Fruit fly (Drosophila melanogaster) whole organism, prepupa: Measurements from ENCODE around the gene CG4133.
A peak's percentile ranks its signal among the peaks of the same experiment; 100 is the strongest.

ENCODE experiments used
- Blimp-1 ChIP-seq: fragments of 200-800 bp; sonication (Bioruptor generic); optimal IDR thresholded peaks from 3 replicates; lab custom pipeline; 2017; ENCODE audit warnings: missing biosample characterization, missing genetic modification characterization, mild to moderate bottlenecking, moderate library complexity, missing genetic modification reagents
- CG10669 ChIP-seq: fragments of 200-800 bp; sonication (Bioruptor generic); optimal IDR thresholded peaks from 3 replicates; lab custom pipeline; 2018; ENCODE audit warnings: missing biosample characterization, mild to moderate bottlenecking, missing genetic modification characterization, moderate library complexity
- CG11762 ChIP-seq: fragments of 200-800 bp; sonication (Bioruptor generic); optimal IDR thresholded peaks from 3 replicates; lab custom pipeline; 2016; ENCODE audit warnings: missing biosample characterization, missing genetic modification characterization; ENCODE audit not compliant: insufficient read depth
- CG11902 ChIP-seq: fragments of 200-800 bp; sonication (Bioruptor generic); optimal IDR thresholded peaks from 3 replicates; lab custom pipeline; 2016; ENCODE audit warnings: missing biosample characterization, missing genetic modification characterization
- CG15336 ChIP-seq: fragments of 200-800 bp; sonication (Bioruptor generic); IDR thresholded peaks from 2 replicates; pipeline ENCODE4 v1.3.6; 2022; ENCODE audit warnings: missing biosample characterization, missing genetic modification characterization
- CG16779 ChIP-seq: fragments of 200-800 bp; sonication (Bioruptor generic); optimal IDR thresholded peaks from 3 replicates; lab custom pipeline; 2017; ENCODE audit warnings: missing biosample characterization, mild to moderate bottlenecking, missing genetic modification characterization
- CG34406 ChIP-seq: fragments of 200-800 bp; sonication (Bioruptor generic); optimal IDR thresholded peaks from 3 replicates; lab custom pipeline; 2016; ENCODE audit warnings: missing biosample characterization, missing genetic modification characterization
- CG3919 ChIP-seq: fragments of 200-800 bp; sonication (Bioruptor generic); optimal IDR thresholded peaks from 3 replicates; lab custom pipeline; 2016; ENCODE audit warnings: missing biosample characterization, missing genetic modification characterization
- CG4318 ChIP-seq: fragments of 200-800 bp; sonication (Bioruptor generic); optimal IDR thresholded peaks from 3 replicates; lab custom pipeline; 2017; ENCODE audit warnings: missing biosample characterization, mild to moderate bottlenecking, missing genetic modification characterization
- CG6792 ChIP-seq: fragments of 200-800 bp; sonication (Bioruptor generic); optimal IDR thresholded peaks from 3 replicates; lab custom pipeline; 2016; ENCODE audit warnings: missing biosample characterization, missing genetic modification characterization
- CG6808 ChIP-seq: fragments of 200-800 bp; sonication (Bioruptor generic); optimal IDR thresholded peaks from 3 replicates; lab custom pipeline; 2017; ENCODE audit warnings: missing biosample characterization, missing genetic modification characterization, mild to moderate bottlenecking, moderate library complexity, missing genetic modification reagents
- CG6854 ChIP-seq: fragments of 200-800 bp; sonication (Bioruptor generic); optimal IDR thresholded peaks from 2 replicates; lab custom pipeline; 2017; ENCODE audit warnings: missing biosample characterization, mild to moderate bottlenecking, missing genetic modification characterization
- CG8119 ChIP-seq: fragments of 200-800 bp; sonication (Bioruptor generic); IDR thresholded peaks from 3 replicates; pipeline ENCODE4 v1.3.6; 2022; ENCODE audit warnings: missing biosample characterization, missing genetic modification characterization
- CG8632 ChIP-seq: fragments of 200-800 bp; sonication (Bioruptor generic); optimal IDR thresholded peaks from 3 replicates; lab custom pipeline; 2016; ENCODE audit warnings: missing biosample characterization, missing genetic modification characterization
- CG9139 ChIP-seq: fragments of 200-800 bp; sonication (Bioruptor generic); optimal IDR thresholded peaks from 3 replicates; lab custom pipeline; 2017; ENCODE audit warnings: missing biosample characterization, mild to moderate bottlenecking, missing genetic modification characterization
- Eip75B ChIP-seq: fragments of 200-800 bp; sonication (Bioruptor generic); optimal IDR thresholded peaks from 3 replicates; lab custom pipeline; 2016; ENCODE audit warnings: missing biosample characterization, missing genetic modification characterization
- Eip78C ChIP-seq: fragments of 200-800 bp; sonication (Bioruptor generic); peaks from one replicate; lab custom pipeline; 2016; ENCODE audit warnings: missing biosample characterization, missing genetic modification characterization
- Gug ChIP-seq: fragments of 200-800 bp; sonication (Bioruptor generic); IDR thresholded peaks from 2 replicates; pipeline ENCODE4 v1.3.6; 2022; ENCODE audit warnings: missing biosample characterization, missing genetic modification characterization
- Hr38 ChIP-seq: sonication (Bioruptor generic); optimal IDR thresholded peaks from 2 replicates; lab custom pipeline; 2016; ENCODE audit warnings: missing biosample characterization, missing genetic modification characterization
- Hr4 ChIP-seq: fragments of 200-800 bp; sonication (Bioruptor generic); optimal IDR thresholded peaks from 3 replicates; lab custom pipeline; 2016; ENCODE audit warnings: missing biosample characterization, missing genetic modification characterization
- OdsH ChIP-seq: fragments of 200-800 bp; sonication (Bioruptor generic); optimal IDR thresholded peaks from 3 replicates; lab custom pipeline; 2016; ENCODE audit warnings: missing biosample characterization, missing genetic modification characterization
- Sox102F ChIP-seq: fragments of 200-800 bp; sonication (Bioruptor generic); optimal IDR thresholded peaks from 2 replicates; lab custom pipeline; 2016; ENCODE audit warnings: missing biosample characterization, mild to moderate bottlenecking, missing genetic modification characterization
- Sox15 ChIP-seq: fragments of 200-800 bp; sonication (Bioruptor generic); optimal IDR thresholded peaks from 3 replicates; lab custom pipeline; 2016; ENCODE audit warnings: missing biosample characterization, missing genetic modification characterization
- achi ChIP-seq: fragments of 200-800 bp; sonication (Bioruptor generic); optimal IDR thresholded peaks from 3 replicates; lab custom pipeline; 2016; ENCODE audit warnings: missing biosample characterization, missing genetic modification characterization
- acj6 ChIP-seq: fragments of 200-800 bp; sonication (Bioruptor generic); optimal IDR thresholded peaks from 3 replicates; lab custom pipeline; 2016; ENCODE audit warnings: missing biosample characterization, missing genetic modification characterization
- dac ChIP-seq: fragments of 200-800 bp; sonication (Bioruptor generic); optimal IDR thresholded peaks from 2 replicates; lab custom pipeline; 2017; ENCODE audit warnings: missing biosample characterization, mild to moderate bottlenecking, missing genetic modification characterization
- dsx ChIP-seq: fragments of 200-800 bp; optimal IDR thresholded peaks from 3 replicates; lab custom pipeline; 2019; ENCODE audit warnings: missing biosample characterization, mild to moderate bottlenecking, missing genetic modification characterization, moderate library complexity; ENCODE audit not compliant: poor library complexity, severe bottlenecking
- eg ChIP-seq: fragments of 200-800 bp; sonication (Bioruptor generic); IDR thresholded peaks from 3 replicates; pipeline ENCODE4 v1.3.6; 2022; ENCODE audit warnings: missing biosample characterization, missing genetic modification characterization
- esn ChIP-seq: fragments of 200-800 bp; sonication (Bioruptor generic); optimal IDR thresholded peaks from 2 replicates; lab custom pipeline; 2016; ENCODE audit warnings: missing biosample characterization, mild to moderate bottlenecking, missing genetic modification characterization, moderate library complexity
- fd59A ChIP-seq: fragments of 200-800 bp; sonication (Bioruptor generic); optimal IDR thresholded peaks from 2 replicates; lab custom pipeline; 2017; ENCODE audit warnings: missing biosample characterization, mild to moderate bottlenecking, missing genetic modification characterization, missing genetic modification reagents
- fd85E ChIP-seq: fragments of 200-800 bp; sonication (Bioruptor generic); optimal IDR thresholded peaks from 3 replicates; lab custom pipeline; 2016; ENCODE audit warnings: missing biosample characterization, missing genetic modification characterization
- fkh ChIP-seq: fragments of 200-800 bp; sonication (Bioruptor generic); optimal IDR thresholded peaks from 3 replicates; lab custom pipeline; 2017; ENCODE audit warnings: missing biosample characterization, mild to moderate bottlenecking, missing genetic modification characterization, moderate library complexity
- lz ChIP-seq: fragments of 200-800 bp; sonication (Bioruptor generic); optimal IDR thresholded peaks from 3 replicates; lab custom pipeline; 2016; ENCODE audit warnings: missing biosample characterization, missing genetic modification characterization
- net ChIP-seq: fragments of 200-800 bp; sonication (Bioruptor generic); optimal IDR thresholded peaks from 3 replicates; lab custom pipeline; 2016; ENCODE audit warnings: missing biosample characterization, missing genetic modification characterization
- salr ChIP-seq, 2 experiments: fragments of 200-800 bp; sonication (Bioruptor generic); optimal IDR thresholded peaks; 3 replicates each; lab custom pipeline; 2016 to 2018; ENCODE audit warnings: missing biosample characterization in 2 of 2, missing genetic modification characterization in 2 of 2, mild to moderate bottlenecking in 1 of 2
- ss ChIP-seq, 2 experiments: fragments of 200-800 bp; sonication (Bioruptor generic); optimal IDR thresholded peaks; 2 replicates in 1 of 2; 3 replicates in 1 of 2; lab custom pipeline; 2017 to 2018; ENCODE audit warnings: mild to moderate bottlenecking in 2 of 2, missing biosample characterization in 2 of 2, missing genetic modification characterization in 2 of 2, moderate library complexity in 1 of 2
- svp ChIP-seq: fragments of 200-800 bp; sonication (Bioruptor generic); peaks from one replicate; lab custom pipeline; 2016; ENCODE audit warnings: missing biosample characterization, missing genetic modification characterization
- topi ChIP-seq: fragments of 200-800 bp; sonication (Bioruptor generic); optimal IDR thresholded peaks from 3 replicates; lab custom pipeline; 2016; ENCODE audit warnings: missing biosample characterization, missing genetic modification characterization
- vri ChIP-seq: fragments of 200-800 bp; sonication (Bioruptor generic); optimal IDR thresholded peaks from 3 replicates; lab custom pipeline; 2016; ENCODE audit warnings: missing biosample characterization, mild to moderate bottlenecking, missing genetic modification characterization

CG4133 gene

DNA sequence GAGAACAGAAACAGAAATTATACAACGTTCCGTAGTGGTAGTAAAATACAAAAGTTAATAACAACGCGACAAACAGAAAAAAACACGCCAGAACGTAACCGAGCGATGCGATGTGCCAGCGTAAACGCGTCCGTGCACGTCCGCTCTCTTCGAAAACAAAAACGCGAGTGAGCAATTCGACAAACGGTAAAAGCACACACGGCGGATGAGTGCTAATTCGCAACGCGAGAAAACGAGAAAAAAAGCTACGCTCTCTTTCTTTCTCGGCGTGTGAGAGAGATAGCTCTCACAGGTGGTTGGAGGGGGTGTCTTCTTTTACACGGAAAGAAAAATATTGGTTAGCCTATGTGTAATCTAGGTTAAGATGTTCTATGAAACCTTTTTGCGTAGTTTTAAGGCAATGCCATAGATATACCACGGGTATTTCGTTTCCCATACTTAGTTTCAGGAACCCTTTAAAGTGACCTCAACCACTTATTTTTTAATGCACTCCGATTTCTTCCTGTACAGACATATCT is 16.8 kb downstream of the CG4133 start, which contains the start of gene CG4297 (continued):
- TF ChIP-seq CG8632 (GFP tag; lab: Kevin White, UChicago), result peak; percentile 77
- peak; percentile 81 for TF ChIP-seq Sox102F
- peak; percentile 71 for TF ChIP-seq Sox15 (GFP tag; lab: Kevin White, UChicago)
- TF ChIP-seq OdsH, result peak; percentile 87
- TF ChIP-seq dac (GFP tag; lab: Kevin White, UChicago), result peak; percentile 84
- no peak for TF ChIP-seq CG15336
- peak; percentile 83 for TF ChIP-seq CG10669 (GFP tag; lab: Kevin White, UChicago)
- TF ChIP-seq CG34406 (GFP tag; lab: Kevin White, UChicago), result peak; percentile 71
- TF ChIP-seq CG4318 (GFP tag; lab: Kevin White, UChicago), result peak; percentile 73
- no peak for TF ChIP-seq CG8119 (GFP tag; lab: Robert Waterston, UW)
- peak; percentile 80 for TF ChIP-seq esn (GFP tag; lab: Kevin White, UChicago)
- TF ChIP-seq CG6808 (GFP tag; lab: Kevin White, UChicago), result peak; percentile 72
- peak; percentile 74 for TF ChIP-seq dsx (GFP tag; lab: Kevin White, UChicago)
- TF ChIP-seq salr (GFP tag; optimal IDR thresholded peaks at IDR 0.05; lab: Kevin White, UChicago), result peak; percentile 42 to 76
- peak; percentile 87 for TF ChIP-seq net (GFP tag; lab: Kevin White, UChicago)
- peak; percentile 80 for TF ChIP-seq lz (GFP tag; lab: Kevin White, UChicago)
- TF ChIP-seq, all 60 proteins: peak for 52

DNA sequence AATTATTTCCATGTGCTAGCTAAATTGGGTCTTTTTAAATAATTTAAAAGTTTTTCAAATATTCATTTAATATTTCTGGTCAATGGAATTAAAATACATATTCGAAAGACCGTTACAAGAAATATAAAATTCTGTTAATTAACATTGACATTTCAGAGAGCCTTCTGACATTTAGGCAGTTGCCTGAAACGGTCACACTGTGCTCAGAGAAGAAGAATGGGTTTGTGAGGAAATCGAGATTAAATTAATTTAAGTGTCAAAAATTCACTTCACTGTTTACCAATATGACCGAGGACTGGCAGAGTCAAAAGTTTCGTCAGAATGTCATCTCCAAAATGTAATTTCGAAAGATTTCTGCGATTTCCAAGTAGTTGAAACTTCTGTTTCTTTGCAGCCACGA is 17.5 kb downstream of the CG4133 start, which contains the start of gene MED15:
Gene MED15, plus strand, starts transcription at position 185 of the 400 bp plus-strand sequence.
- TF ChIP-seq CG11902 (GFP tag; lab: Kevin White, UChicago), result no peak
- TF ChIP-seq svp (GFP tag; lab: Kevin White, UChicago), result no peak
- no peak for TF ChIP-seq Sox15 (GFP tag; lab: Kevin White, UChicago)
- TF ChIP-seq achi (GFP tag; lab: Kevin White, UChicago), result peak; percentile 72

DNA sequence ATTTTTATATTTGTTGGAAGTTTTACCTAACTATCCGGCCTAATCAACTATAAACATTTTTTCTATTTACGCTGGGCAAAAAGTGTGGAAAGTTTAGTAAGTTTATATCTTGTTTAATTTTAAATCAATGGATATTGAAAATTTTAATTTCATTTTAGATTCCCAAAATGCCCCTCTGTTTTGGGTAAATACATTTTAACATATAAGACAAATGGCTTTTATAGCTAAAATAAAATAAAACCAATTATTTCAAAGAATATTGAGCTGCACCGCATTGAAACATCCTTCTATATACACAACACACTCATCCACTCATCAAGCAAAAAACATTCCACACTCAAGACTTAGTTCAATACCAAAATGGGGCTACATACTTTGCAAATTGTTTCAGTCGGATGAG is 20.6 kb downstream of the CG4133 start, which contains the start of gene ush:
Gene ush, plus strand, starts transcription at position 301 of the 400 bp plus-strand sequence.
- TF ChIP-seq CG3919 (GFP tag; lab: Kevin White, UChicago) (no peak), fkh (GFP tag; lab: Kevin White, UChicago) (no peak), Eip75B (GFP tag; lab: Kevin White, UChicago) (no peak), CG11902 (GFP tag; lab: Kevin White, UChicago) (no peak), salr (GFP tag; optimal IDR thresholded peaks at IDR 0.05; lab: Kevin White, UChicago) (no peak), CG10669 (GFP tag; lab: Kevin White, UChicago) (no peak), Gug (GFP tag; lab: Robert Waterston, UW) (no peak), Hr4 (GFP tag; lab: Kevin White, UChicago) (no peak), CG4318 (GFP tag; lab: Kevin White, UChicago) (no peak), CG6854 (GFP tag; lab: Kevin White, UChicago) (no peak), Sox102F (no peak)

DNA sequence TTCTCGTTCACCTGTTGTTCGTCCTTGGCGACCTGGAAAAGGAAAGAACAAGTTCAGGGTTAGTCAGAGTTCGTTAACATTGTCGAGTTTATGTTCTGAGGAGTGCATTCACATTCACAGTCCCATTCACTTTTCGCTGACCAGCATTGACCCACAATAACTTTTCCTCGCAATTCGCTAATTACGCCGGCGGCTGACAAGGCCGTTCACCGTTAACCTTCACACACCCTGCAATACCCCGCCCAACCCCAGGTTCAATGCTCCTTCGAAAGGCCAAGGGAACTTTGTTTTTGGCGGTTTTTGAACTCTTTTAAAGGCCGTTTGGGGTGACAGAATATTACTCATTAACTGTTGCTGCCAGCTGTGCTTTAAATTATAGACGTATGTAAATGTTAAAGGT is 22.8 kb downstream of the CG4133 start:
- TF ChIP-seq svp (GFP tag; lab: Kevin White, UChicago) (peak; percentile 11), Eip75B (GFP tag; lab: Kevin White, UChicago) (no peak)

DNA sequence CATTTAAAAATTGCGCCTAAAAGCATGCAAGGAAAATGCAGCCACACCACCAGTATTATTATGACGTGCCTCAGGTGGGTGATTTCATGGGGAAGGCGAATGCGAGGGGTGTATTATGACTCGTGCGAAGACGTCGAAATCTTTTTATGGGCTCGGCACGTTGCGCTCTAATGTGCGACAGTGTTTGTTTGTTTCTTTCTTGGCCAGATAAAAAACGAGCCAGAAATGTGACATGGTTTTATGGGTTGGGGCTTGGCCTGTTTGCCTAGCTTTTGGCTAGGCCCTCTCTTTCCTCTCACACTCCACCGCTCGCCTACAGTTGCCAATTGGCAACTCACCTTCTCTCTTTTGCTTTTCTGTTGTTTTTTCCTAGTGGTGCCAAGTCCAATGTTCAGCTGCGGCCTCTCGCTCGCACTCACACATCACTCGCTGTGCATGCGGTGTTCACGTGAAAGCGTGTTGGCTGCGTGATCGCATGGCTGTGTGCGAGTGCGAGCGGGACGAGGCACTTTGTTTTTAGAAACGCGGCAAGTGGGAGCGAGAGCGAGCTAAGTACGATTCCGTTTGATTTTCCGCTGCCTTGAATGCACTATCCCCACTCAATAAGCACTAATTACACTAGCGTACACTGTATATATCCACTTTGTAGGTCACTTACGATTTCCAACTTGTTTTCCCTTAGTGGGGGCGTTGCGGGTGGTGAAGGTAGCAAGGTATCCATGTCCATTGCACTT is 23.6 kb downstream of the CG4133 start:
- TF ChIP-seq dac (GFP tag; lab: Kevin White, UChicago), result peak; percentile 91
- peak; percentile 90 for TF ChIP-seq Eip78C (GFP tag; lab: Kevin White, UChicago)
- TF ChIP-seq Blimp-1, result peak; percentile 67
- peak; percentile 83 for TF ChIP-seq CG11762 (GFP tag; lab: Kevin White, UChicago)
- TF ChIP-seq Hr38 (GFP tag; lab: Kevin White, UChicago), result peak; percentile 55
- no peak for TF ChIP-seq Sox15 (GFP tag; lab: Kevin White, UChicago)
- peak; percentile 60 for TF ChIP-seq CG8632 (GFP tag; lab: Kevin White, UChicago)
- peak; percentile 84 for TF ChIP-seq fd85E (GFP tag; lab: Kevin White, UChicago)
- peak; percentile 87 for TF ChIP-seq dsx (GFP tag; lab: Kevin White, UChicago)
- TF ChIP-seq CG6808 (GFP tag; lab: Kevin White, UChicago), result peak; percentile 99
- TF ChIP-seq vri (GFP tag; lab: Kevin White, UChicago), result peak; percentile 83
- TF ChIP-seq CG9139, result peak; percentile 100
- peak; percentile 67 for TF ChIP-seq topi
- TF ChIP-seq salr (GFP tag; optimal IDR thresholded peaks at IDR 0.05; lab: Kevin White, UChicago), result peak; percentile 94 to 97
- peak; percentile 29 for TF ChIP-seq acj6
- no peak for TF ChIP-seq eg (GFP tag; lab: Robert Waterston, UW)
- peak; percentile 56 for TF ChIP-seq fd59A (GFP tag; lab: Kevin White, UChicago)
- peak; percentile 16 for TF ChIP-seq CG6792 (GFP tag; lab: Kevin White, UChicago)
- peak; percentile 100 for TF ChIP-seq ss (GFP tag; optimal IDR thresholded peaks at IDR 0.05; lab: Kevin White, UChicago)
- TF ChIP-seq CG16779, result peak; percentile 98
- peak; percentile 39 for TF ChIP-seq CG34406 (GFP tag; lab: Kevin White, UChicago)
